Worm (Caenorhabditis elegans): ENCODE results near the gene Y73B6BL.289.

DNA sequence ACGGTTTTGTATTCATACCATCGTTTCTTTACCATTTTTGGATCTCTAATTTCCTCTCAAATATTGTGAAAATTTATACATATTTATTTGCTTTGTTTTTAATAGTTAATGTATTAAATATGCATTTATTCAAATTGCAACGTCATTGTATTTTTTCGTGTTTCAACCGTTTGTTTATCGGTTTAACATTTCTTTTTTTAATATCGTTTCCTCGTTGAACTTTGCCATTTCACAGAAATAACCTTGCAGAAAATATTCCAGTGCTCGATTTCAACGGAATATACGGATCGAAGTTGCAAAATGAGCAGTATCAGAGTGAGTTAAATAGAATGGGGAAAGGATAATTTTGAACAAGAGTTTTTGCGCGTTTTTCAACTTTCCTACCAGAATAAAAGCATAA is 18.0 kb upstream of the Y73B6BL.289 start, which contains the start of gene seu-1:
- no peak for TF ChIP-seq F52B5.7 (tag; optimal IDR thresholded peaks at IDR 0.05)
- TF ChIP-seq sptf-2 (GFP tag; optimal IDR thresholded peaks at IDR 0.05), result no peak
- no peak for TF ChIP-seq nfyb-1 (GFP tag; IDR thresholded peaks at IDR 0.05)
- no peak for TF ChIP-seq lsy-27 (tag; optimal IDR thresholded peaks at IDR 0.05; ENCODE audit: borderline replicate concordance, insufficient read depth)
- TF ChIP-seq sdz-38 (tag; optimal IDR thresholded peaks at IDR 0.05), result no peak
- no peak for TF ChIP-seq K11D2.4 (GFP tag; IDR thresholded peaks at IDR 0.05)
- no peak for TF ChIP-seq mes-4 (tag; optimal IDR thresholded peaks at IDR 0.05)
- no peak for TF ChIP-seq pbrm-1 (GFP tag; IDR thresholded peaks at IDR 0.05)
- TF ChIP-seq F22D6.2 (tag; optimal IDR thresholded peaks at IDR 0.05), result no peak
- TF ChIP-seq ztf-26 (tag; optimal IDR thresholded peaks at IDR 0.05), result no peak
- no peak for TF ChIP-seq C06A6.2 (GFP tag; conservative IDR thresholded peaks at IDR 0.05)
- TF ChIP-seq efl-1 (GFP tag; optimal IDR thresholded peaks at IDR 0.05), result no peak
- no peak for TF ChIP-seq snpc-4 (GFP tag; optimal IDR thresholded peaks at IDR 0.05)
- no peak for TF ChIP-seq snpc-4 (tag; optimal IDR thresholded peaks at IDR 0.05)
